Worm (Caenorhabditis elegans): ENCODE data around the gene hsp-43.

- TF ChIP-seq unc-62 (GFP tag; optimal IDR thresholded peaks at IDR 0.05) (no peak), nhr-11 (tag; optimal IDR thresholded peaks at IDR 0.05) (no peak)
Observed at ce11 chrX:6253566-6253898, 18.2 kb upstream of the hsp-43 start.

Data from whole organism, L2 larva.